Fruit fly (Drosophila melanogaster) whole organism, embryonic: ENCODE measurements around the gene net.
A peak's percentile ranks its signal among the peaks of the same experiment; 100 is the strongest.

ENCODE experiments used
- Abd-B ChIP-seq: fragments of 200-800 bp; sonication (Bioruptor generic); optimal IDR thresholded peaks from 2 replicates; lab custom pipeline; 2018; ENCODE audit warnings: missing biosample characterization, mild to moderate bottlenecking, missing genetic modification characterization, moderate library complexity
- CG10274 ChIP-seq: fragments of 200-800 bp; sonication (Bioruptor generic); optimal IDR thresholded peaks from 3 replicates; lab custom pipeline; 2017; ENCODE audit warnings: missing biosample characterization, mild to moderate bottlenecking, missing genetic modification characterization
- CG11093 ChIP-seq: fragments of 200-800 bp; sonication (Bioruptor generic); IDR thresholded peaks from 3 replicates; pipeline ENCODE4 v1.3.6; 2022; ENCODE audit warnings: missing biosample characterization, missing genetic modification characterization
- CG11695 ChIP-seq: fragments of 200-800 bp; sonication (Bioruptor generic); IDR thresholded peaks from 3 replicates; pipeline ENCODE4 v1.3.6; 2022; ENCODE audit warnings: missing biosample characterization, missing genetic modification characterization
- CG11723 ChIP-seq: fragments of 200-800 bp; sonication (Bioruptor generic); optimal IDR thresholded peaks from 2 replicates; lab custom pipeline; 2017; ENCODE audit warnings: missing biosample characterization, mild to moderate bottlenecking, missing genetic modification characterization
- CG12155 ChIP-seq: fragments of 200-800 bp; sonication (Bioruptor generic); optimal IDR thresholded peaks from 3 replicates; lab custom pipeline; 2016; ENCODE audit warnings: missing biosample characterization, missing genetic modification characterization
- CG13624 ChIP-seq: fragments of 200-800 bp; sonication (Bioruptor generic); optimal IDR thresholded peaks from 2 replicates; lab custom pipeline; 2016; ENCODE audit warnings: missing biosample characterization, missing genetic modification characterization
- CG14014 ChIP-seq: fragments of 200-800 bp; sonication (Bioruptor generic); IDR thresholded peaks from 2 replicates; pipeline ENCODE4 v1.3.6; 2022; ENCODE audit warnings: missing biosample characterization, missing genetic modification characterization
- CG14667 ChIP-seq: fragments of 200-800 bp; sonication (Bioruptor generic); IDR thresholded peaks from 2 replicates; pipeline ENCODE4 v1.3.6; 2022; ENCODE audit warnings: missing biosample characterization, missing genetic modification characterization
- CG1529 ChIP-seq: fragments of 200-800 bp; sonication (Bioruptor generic); optimal IDR thresholded peaks from 3 replicates; lab custom pipeline; 2018; ENCODE audit warnings: missing biosample characterization, missing genetic modification characterization
- CG16779 ChIP-seq: fragments of 200-800 bp; sonication (Bioruptor generic); IDR thresholded peaks from 2 replicates; pipeline ENCODE4 v1.3.6; 2022; ENCODE audit warnings: missing biosample characterization, missing genetic modification characterization
- CG17328 ChIP-seq: fragments of 200-800 bp; sonication (Bioruptor generic); IDR thresholded peaks from 2 replicates; pipeline ENCODE4 v1.3.6; 2022; ENCODE audit warnings: missing biosample characterization, missing genetic modification characterization
- CG30020 ChIP-seq: fragments of 200-800 bp; optimal IDR thresholded peaks from 2 replicates; lab custom pipeline; 2019; ENCODE audit warnings: missing biosample characterization, mild to moderate bottlenecking, missing genetic modification characterization, moderate library complexity
- CG3995 ChIP-seq: fragments of 200-800 bp; sonication (Bioruptor generic); optimal IDR thresholded peaks from 3 replicates; lab custom pipeline; 2016; ENCODE audit warnings: missing biosample characterization, missing genetic modification characterization
- CG7271 ChIP-seq: fragments of 200-800 bp; sonication (Bioruptor generic); optimal IDR thresholded peaks from 2 replicates; lab custom pipeline; 2018; ENCODE audit warnings: missing biosample characterization, mild to moderate bottlenecking, missing genetic modification characterization, moderate library complexity
- CG9215 ChIP-seq: fragments of 200-800 bp; sonication (Bioruptor generic); IDR thresholded peaks from 2 replicates; pipeline ENCODE4 v1.3.6; 2022; ENCODE audit warnings: missing biosample characterization, missing genetic modification characterization
- CG9609 ChIP-seq: fragments of 200-800 bp; sonication (Bioruptor generic); optimal IDR thresholded peaks from 3 replicates; lab custom pipeline; 2016; ENCODE audit warnings: missing biosample characterization, missing genetic modification characterization
- Dad ChIP-seq: fragments of 200-800 bp; sonication (Bioruptor generic); optimal IDR thresholded peaks from 3 replicates; lab custom pipeline; 2016; ENCODE audit warnings: missing biosample characterization, missing genetic modification characterization
- Dbx ChIP-seq: fragments of 200-800 bp; sonication (Bioruptor generic); IDR thresholded peaks from 3 replicates; pipeline ENCODE4 v1.3.6; 2022; ENCODE audit warnings: missing biosample characterization, missing genetic modification characterization
- Deaf1 ChIP-seq: fragments of 200-800 bp; optimal IDR thresholded peaks from 3 replicates; lab custom pipeline; 2019; ENCODE audit warnings: missing biosample characterization, mild to moderate bottlenecking, missing genetic modification characterization, moderate library complexity
- Doc3 ChIP-seq: fragments of 200-800 bp; sonication (Bioruptor generic); IDR thresholded peaks from 3 replicates; pipeline ENCODE4 v1.3.6; 2022; ENCODE audit warnings: missing biosample characterization, missing genetic modification characterization; ENCODE audit not compliant: partially characterized antibody
- Fer3 ChIP-seq: fragments of 200-800 bp; sonication (Bioruptor generic); optimal IDR thresholded peaks from 2 replicates; lab custom pipeline; 2018; ENCODE audit warnings: missing biosample characterization, mild to moderate bottlenecking, missing genetic modification characterization, moderate library complexity
- Jarid2 ChIP-seq: fragments of 200-800 bp; sonication (Bioruptor generic); optimal IDR thresholded peaks from 3 replicates; lab custom pipeline; 2017; ENCODE audit warnings: mild to moderate bottlenecking, missing biosample characterization, missing genetic modification reagents, missing genetic modification characterization
- MTF-1 ChIP-seq: fragments of 200-800 bp; sonication (Bioruptor generic); optimal IDR thresholded peaks from 2 replicates; lab custom pipeline; 2018; ENCODE audit warnings: missing biosample characterization, mild to moderate bottlenecking, missing genetic modification characterization, borderline replicate concordance
- Med ChIP-seq: fragments of 200-800 bp; sonication (Bioruptor generic); peaks from one replicate; lab custom pipeline; 2016; ENCODE audit warnings: missing biosample characterization, missing genetic modification characterization, mild to moderate bottlenecking, inconsistent platforms, moderate library complexity
- NfI ChIP-seq: fragments of 200-800 bp; sonication (Bioruptor generic); optimal IDR thresholded peaks from 3 replicates; lab custom pipeline; 2018; ENCODE audit warnings: missing biosample characterization, mild to moderate bottlenecking, missing genetic modification characterization, moderate library complexity
- Oaz ChIP-seq: fragments of 200-800 bp; sonication (Bioruptor generic); IDR thresholded peaks from 2 replicates; pipeline ENCODE4 v1.3.6; 2022; ENCODE audit warnings: missing biosample characterization, missing genetic modification characterization
- Sry-β ChIP-seq: fragments of 200-800 bp; sonication (Bioruptor generic); optimal IDR thresholded peaks from 2 replicates; lab custom pipeline; 2018; ENCODE audit warnings: missing biosample characterization, mild to moderate bottlenecking, missing genetic modification characterization, moderate library complexity
- TFAM ChIP-seq: fragments of 200-800 bp; sonication (Bioruptor generic); optimal IDR thresholded peaks from 2 replicates; lab custom pipeline; 2017; ENCODE audit warnings: missing biosample characterization, missing genetic modification characterization, inconsistent platforms
- Xrp1 ChIP-seq: fragments of 200-800 bp; sonication (Bioruptor generic); IDR thresholded peaks from 2 replicates; pipeline ENCODE4 v1.3.6; 2022; ENCODE audit warnings: missing biosample characterization, missing genetic modification characterization
- bab2 ChIP-seq: fragments of 200-800 bp; sonication (Bioruptor generic); optimal IDR thresholded peaks from 2 replicates; lab custom pipeline; 2016; ENCODE audit warnings: missing biosample characterization, missing genetic modification characterization
- bbx ChIP-seq: fragments of 200-800 bp; sonication (Bioruptor generic); IDR thresholded peaks from 2 replicates; pipeline ENCODE4 v1.3.6; 2022; ENCODE audit warnings: missing biosample characterization, missing genetic modification characterization; ENCODE audit not compliant: partially characterized antibody
- bcd ChIP-seq: fragments of 200-800 bp; sonication (Bioruptor generic); optimal IDR thresholded peaks from 2 replicates; lab custom pipeline; 2017; ENCODE audit warnings: missing biosample characterization, mild to moderate bottlenecking, missing genetic modification characterization
- croc ChIP-seq: fragments of 200-800 bp; sonication (Bioruptor generic); conservative IDR thresholded peaks from 3 replicates; pipeline ENCODE4 v1.3.6; 2022; ENCODE audit warnings: missing biosample characterization, missing genetic modification characterization
- da ChIP-seq: fragments of 200-800 bp; sonication (Bioruptor generic); optimal IDR thresholded peaks from 2 replicates; lab custom pipeline; 2016; ENCODE audit warnings: missing biosample characterization, missing genetic modification characterization
- dimm ChIP-seq: fragments of 200-800 bp; sonication (Bioruptor generic); IDR thresholded peaks from 2 replicates; pipeline ENCODE4 v1.3.6; 2022; ENCODE audit warnings: missing biosample characterization, missing genetic modification characterization
- dmrt99B ChIP-seq: fragments of 200-800 bp; sonication (Bioruptor generic); optimal IDR thresholded peaks from 2 replicates; lab custom pipeline; 2018; ENCODE audit warnings: missing biosample characterization, mild to moderate bottlenecking, missing genetic modification characterization, moderate library complexity
- exex ChIP-seq: fragments of 200-800 bp; sonication (Bioruptor generic); optimal IDR thresholded peaks from 4 replicates; lab custom pipeline; 2018; ENCODE audit warnings: missing biosample characterization, mild to moderate bottlenecking, missing genetic modification characterization, moderate library complexity
- gro ChIP-seq: fragments of 200-800 bp; sonication (Bioruptor generic); optimal IDR thresholded peaks from 2 replicates; lab custom pipeline; 2016; ENCODE audit warnings: missing biosample characterization, missing genetic modification characterization
- gsb-n ChIP-seq: fragments of 200-800 bp; sonication (Bioruptor generic); optimal IDR thresholded peaks from 3 replicates; lab custom pipeline; 2018; ENCODE audit warnings: missing biosample characterization, mild to moderate bottlenecking, missing genetic modification characterization
- gt ChIP-seq: fragments of 200-800 bp; sonication (Bioruptor generic); IDR thresholded peaks from 2 replicates; pipeline ENCODE4 v1.3.6; 2022; ENCODE audit warnings: missing biosample characterization, missing genetic modification characterization
- hkb ChIP-seq, 2 experiments: fragments of 200-800 bp in 1 of 2; fragments of >200 bp in 1 of 2; sonication (Bioruptor generic) in 1 of 2; IDR thresholded peaks in 1 of 2; optimal IDR thresholded peaks in 1 of 2; 2 replicates each; pipeline versions ENCODE4 v1.3.6 to Lab custom; 2017 to 2022; ENCODE audit warnings: missing biosample characterization in 1 of 2, missing genetic modification characterization in 1 of 2
- kah ChIP-seq: fragments of 200-800 bp; sonication (Bioruptor generic); optimal IDR thresholded peaks from 2 replicates; lab custom pipeline; 2018; ENCODE audit warnings: missing biosample characterization, mild to moderate bottlenecking, missing genetic modification characterization
- mirr ChIP-seq: fragments of 200-800 bp; sonication (Bioruptor generic); optimal IDR thresholded peaks from 3 replicates; lab custom pipeline; 2018; ENCODE audit warnings: missing biosample characterization, mild to moderate bottlenecking, missing genetic modification characterization
- pfk ChIP-seq: fragments of 200-800 bp; sonication (Bioruptor generic); optimal IDR thresholded peaks from 2 replicates; lab custom pipeline; 2018; ENCODE audit warnings: missing biosample characterization, mild to moderate bottlenecking, missing genetic modification characterization, moderate library complexity
- pum ChIP-seq: fragments of 200-800 bp; sonication (Bioruptor generic); optimal IDR thresholded peaks from 2 replicates; lab custom pipeline; 2016; ENCODE audit warnings: missing biosample characterization, missing genetic modification characterization
- sens ChIP-seq: fragments of 200-800 bp; sonication (Bioruptor generic); peaks from one replicate; lab custom pipeline; 2016; ENCODE audit warnings: missing biosample characterization, missing genetic modification characterization
- slp2 ChIP-seq: fragments of 200-800 bp; sonication (Bioruptor generic); optimal IDR thresholded peaks from 2 replicates; lab custom pipeline; 2016; ENCODE audit warnings: missing biosample characterization, missing genetic modification characterization
- trh ChIP-seq: fragments of 200-800 bp; sonication (Bioruptor generic); optimal IDR thresholded peaks from 2 replicates; lab custom pipeline; 2016; ENCODE audit warnings: missing biosample characterization, missing genetic modification characterization

The net gene

dm6 chr2L:131466-132270 lies 44.5 kb upstream of the net start, which contains the start of gene Gs1 (continued):
- 0 out of 2 replicates have a peak, but pooled peaks have one; percentile 29 for TF ChIP-seq CG14014
- TF ChIP-seq pfk (GFP tag; lab: Kevin White, UChicago): peak; percentile 14
- TF ChIP-seq dmrt99B: peak; percentile 33
- peak; percentile 59 for TF ChIP-seq sens (GFP tag; lab: Kevin White, UChicago)
- no peak for TF ChIP-seq CG12155
- peak; percentile 90 for TF ChIP-seq Med (GFP tag; lab: Kevin White, UChicago)
- peak; percentile 98 for TF ChIP-seq Deaf1 (tag; lab: Kevin White, UChicago)
- TF ChIP-seq Dbx: peak; percentile 16; the same call in 1 of the 3 replicates
- no peak for TF ChIP-seq Sry-β (GFP tag; lab: Kevin White, UChicago)
- no peak for TF ChIP-seq CG11093 (GFP tag; lab: Robert Waterston, UW)
- TF ChIP-seq bab2 (GFP tag; lab: Kevin White, UChicago): no peak
- TF ChIP-seq trh (GFP tag; lab: Kevin White, UChicago): no peak
- TF ChIP-seq CG16779 (GFP tag; lab: Robert Waterston, UW): 0 out of 2 replicates have a peak, but pooled peaks have one; percentile 12
- TF ChIP-seq CG1529: peak; percentile 17
- TF ChIP-seq NfI: peak; percentile 37
- TF ChIP-seq bbx (GFP tag; lab: Robert Waterston, UW): peak; percentile 65; the same call in 1 of the 2 replicates
- peak; percentile 21 for TF ChIP-seq kah
- no peak for TF ChIP-seq CG9609 (GFP tag; lab: Kevin White, UChicago)
- TF ChIP-seq CG3995: no peak
- no peak for TF ChIP-seq Dad
- TF ChIP-seq gsb-n (tag; lab: Kevin White, UChicago): peak; percentile 27
- no peak for TF ChIP-seq CG10274 (GFP tag; lab: Kevin White, UChicago)
- no peak for TF ChIP-seq CG13624
- no peak for TF ChIP-seq dimm (GFP tag; lab: Robert Waterston, UW)
- TF ChIP-seq CG11695 (GFP tag; lab: Robert Waterston, UW): 0 out of 3 replicates have a peak, but pooled peaks have one; percentile 40
- TF ChIP-seq Xrp1 (GFP tag; lab: Robert Waterston, UW): no peak
- TF ChIP-seq CG14667 (GFP tag; lab: Robert Waterston, UW): no peak
- no peak for TF ChIP-seq bcd (GFP tag; lab: Kevin White, UChicago)
- TF ChIP-seq hkb (optimal IDR thresholded peaks at IDR 0.05; lab: Kevin White, UChicago): no peak
- peak; percentile 49; the same call in 1 of the 2 replicates for TF ChIP-seq hkb (GFP tag; IDR thresholded peaks at IDR 0.05; lab: Robert Waterston, UW)
- peak; percentile 27 for TF ChIP-seq CG11723
- peak; percentile 67 for TF ChIP-seq mirr (GFP tag; lab: Kevin White, UChicago)
- peak; percentile 50 for TF ChIP-seq Fer3
- no peak for TF ChIP-seq CG9215 (GFP tag; lab: Robert Waterston, UW)
- peak; percentile 14; the same call in 1 of the 3 replicates for TF ChIP-seq Doc3
- no peak for TF ChIP-seq Oaz (GFP tag; lab: Robert Waterston, UW)
- TF ChIP-seq slp2 (GFP tag; lab: Kevin White, UChicago): no peak
- TF ChIP-seq exex: peak; percentile 22
- TF ChIP-seq CG30020 (tag; lab: Kevin White, UChicago): no peak
- TF ChIP-seq pum (GFP tag; lab: Kevin White, UChicago): no peak
- TF ChIP-seq TFAM (GFP tag; lab: Kevin White, UChicago): no peak
- peak; percentile 37 for TF ChIP-seq MTF-1 (GFP tag; lab: Kevin White, UChicago)
- no peak for TF ChIP-seq croc (GFP tag; lab: Robert Waterston, UW)
- no peak for TF ChIP-seq gt (GFP tag; lab: Robert Waterston, UW)
- TF ChIP-seq CG17328 (GFP tag; lab: Robert Waterston, UW): no peak
- TF ChIP-seq gro (GFP tag; lab: Kevin White, UChicago): peak; percentile 51
- TF ChIP-seq CG7271 (tag; lab: Kevin White, UChicago): no peak
- TF ChIP-seq da (GFP tag; lab: Kevin White, UChicago): no peak
- no peak for TF ChIP-seq Abd-B (GFP tag; lab: Kevin White, UChicago)
- TF ChIP-seq Jarid2 (GFP tag; lab: Kevin White, UChicago): peak; percentile 89
